Worm (Caenorhabditis elegans) whole organism, L4 larva: ENCODE results near the gene Y53G8AR.8.
A peak's percentile ranks its signal among the peaks of the same experiment; 100 is the strongest.

Experiments
- D1046.2 ChIP-seq: fragments of 200-800 bp; sonication (Bioruptor generic); IDR thresholded peaks from 2 replicates; pipeline ENCODE4 v1.3.6; 2022; ENCODE audit warnings: missing genetic modification characterization, missing compliant biosample characterization
- F26F4.8 ChIP-seq: fragments of 200-800 bp; sonication (Bioruptor generic); conservative IDR thresholded peaks from 2 replicates; pipeline ENCODE4 v1.3.6; 2022; ENCODE audit warnings: missing genetic modification characterization, missing compliant biosample characterization
- R02D3.7 ChIP-seq: fragments of 150-350 bp; sonication (generic microtip); optimal IDR thresholded peaks from 3 replicates; lab custom pipeline; 2014; ENCODE audit warnings: missing biosample characterization, missing genetic modification characterization
- T26A8.4 ChIP-seq: fragments of 200-800 bp; sonication (Bioruptor generic); IDR thresholded peaks from 2 replicates; pipeline ENCODE4 v1.3.6; 2022; ENCODE audit warnings: missing genetic modification characterization, missing compliant biosample characterization
- Y105C5A.15 ChIP-seq: fragments of 200-800 bp; sonication (Bioruptor generic); IDR thresholded peaks from 2 replicates; pipeline ENCODE4 v1.3.6; 2022; ENCODE audit warnings: missing genetic modification characterization, missing compliant biosample characterization
- Y48G9A.11 ChIP-seq: fragments of 200-800 bp; sonication (Bioruptor generic); IDR thresholded peaks from 2 replicates; pipeline ENCODE4 v1.3.6; 2022; ENCODE audit warnings: missing genetic modification reagents, missing genetic modification characterization, missing compliant biosample characterization
- aha-1 ChIP-seq: fragments of 150-350 bp; peaks from one replicate; lab custom pipeline; 2014; ENCODE audit warnings: missing biosample characterization, missing genetic modification characterization
- daf-16 ChIP-seq, 3 experiments: sonication (generic microtip); optimal IDR thresholded peaks; 2 replicates each; lab custom pipeline; 2016 to 2017; ENCODE audit warnings: missing genetic modification characterization in 3 of 3, missing genetic modification reagents in 3 of 3, mild to moderate bottlenecking in 2 of 3, missing compliant biosample characterization in 2 of 3, missing biosample characterization in 1 of 3, moderate library complexity in 1 of 3
- daf-19 ChIP-seq: fragments of 200-800 bp; sonication (Bioruptor generic); conservative IDR thresholded peaks from 2 replicates; pipeline ENCODE4 v1.3.6; 2022; ENCODE audit warnings: missing genetic modification characterization, missing compliant biosample characterization
- daf-8 ChIP-seq: fragments of 200-800 bp; sonication (Bioruptor generic); IDR thresholded peaks from 2 replicates; pipeline ENCODE4 v1.3.6; 2022; ENCODE audit warnings: missing genetic modification characterization, missing compliant biosample characterization
- dmd-6 ChIP-seq: fragments of 200-800 bp; sonication (Bioruptor generic); IDR thresholded peaks from 2 replicates; pipeline ENCODE4 v1.3.6; 2022; ENCODE audit warnings: missing genetic modification reagents, missing genetic modification characterization, missing compliant biosample characterization
- dve-1 ChIP-seq: sonication (generic microtip); optimal IDR thresholded peaks from 2 replicates; lab custom pipeline; 2017; ENCODE audit warnings: antibody characterized with exemption, mild to moderate bottlenecking, missing genetic modification characterization, missing compliant biosample characterization; ENCODE audit not compliant: insufficient read depth
- egl-27 ChIP-seq: sonication (generic microtip); optimal IDR thresholded peaks from 3 replicates; lab custom pipeline; 2017; ENCODE audit warnings: missing biosample characterization, missing genetic modification reagents, missing genetic modification characterization
- egl-43 ChIP-seq: fragments of 200-800 bp; sonication (Bioruptor generic); IDR thresholded peaks from 2 replicates; pipeline ENCODE4 v1.3.6; 2022; ENCODE audit warnings: missing genetic modification reagents, missing genetic modification characterization, missing compliant biosample characterization
- hlh-11 ChIP-seq: fragments of 200-800 bp; sonication (Bioruptor generic); optimal IDR thresholded peaks from 2 replicates; lab custom pipeline; 2018; ENCODE audit warnings: mild to moderate bottlenecking, missing genetic modification characterization, missing compliant biosample characterization
- hlh-30 ChIP-seq: sonication (generic microtip); optimal IDR thresholded peaks from 2 replicates; lab custom pipeline; 2017; ENCODE audit warnings: antibody characterized with exemption, mild to moderate bottlenecking, missing genetic modification characterization, missing compliant biosample characterization; ENCODE audit not compliant: insufficient read depth
- hmg-1.1 ChIP-seq: fragments of 200-800 bp; sonication (Bioruptor generic); IDR thresholded peaks from 2 replicates; pipeline ENCODE4 v1.3.6; 2022; ENCODE audit warnings: missing genetic modification reagents, missing genetic modification characterization, missing compliant biosample characterization
- lin-1 ChIP-seq: fragments of 200-800 bp; sonication (Bioruptor generic); IDR thresholded peaks from 2 replicates; pipeline ENCODE4 v1.3.6; 2022; ENCODE audit warnings: missing genetic modification reagents, missing genetic modification characterization, missing compliant biosample characterization
- lin-13 ChIP-seq: fragments of 150-350 bp; optimal IDR thresholded peaks from 2 replicates; lab custom pipeline; 2014; ENCODE audit warnings: missing biosample characterization, missing genetic modification reagents, missing genetic modification characterization
- lin-15B ChIP-seq: fragments of 150-350 bp; sonication (generic microtip); optimal IDR thresholded peaks from 3 replicates; lab custom pipeline; 2014; ENCODE audit warnings: missing biosample characterization, missing genetic modification characterization
- lin-38 ChIP-seq: fragments of 200-800 bp; sonication (Bioruptor generic); IDR thresholded peaks from 2 replicates; pipeline ENCODE4 v1.3.6; 2022; ENCODE audit warnings: missing genetic modification reagents, missing genetic modification characterization, missing compliant biosample characterization
- lin-39 ChIP-seq: fragments of 150-350 bp; optimal IDR thresholded peaks from 2 replicates; lab custom pipeline; 2014; ENCODE audit warnings: missing biosample characterization, missing genetic modification reagents, missing genetic modification characterization
- lir-3 ChIP-seq: sonication (generic microtip); optimal IDR thresholded peaks from 2 replicates; lab custom pipeline; 2016; ENCODE audit warnings: mild to moderate bottlenecking, missing genetic modification characterization, missing compliant biosample characterization
- lsy-2 ChIP-seq, 2 experiments: fragments of 150-350 bp in 1 of 2; sonication (generic microtip) in 1 of 2; optimal IDR thresholded peaks; 2 replicates each; lab custom pipeline; 2014 to 2017; ENCODE audit warnings: missing biosample characterization in 2 of 2, missing genetic modification characterization in 2 of 2
- mdl-1 ChIP-seq, 2 experiments: fragments of 150-350 bp in 1 of 2; sonication (generic microtip) in 1 of 2; optimal IDR thresholded peaks; 2 replicates each; lab custom pipeline; 2014 to 2017; ENCODE audit warnings: missing biosample characterization in 2 of 2, missing genetic modification characterization in 2 of 2
- nhr-237 ChIP-seq: sonication (generic microtip); optimal IDR thresholded peaks from 2 replicates; lab custom pipeline; 2017; ENCODE audit warnings: missing biosample characterization, missing genetic modification characterization
- nhr-25 ChIP-seq: sonication (generic microtip); optimal IDR thresholded peaks from 2 replicates; lab custom pipeline; 2017; ENCODE audit warnings: missing genetic modification characterization, mild to moderate bottlenecking, missing compliant biosample characterization, antibody characterized with exemption, moderate library complexity, borderline replicate concordance; ENCODE audit not compliant: insufficient read depth
- nhr-28 ChIP-seq: fragments of 150-350 bp; optimal IDR thresholded peaks from 2 replicates; lab custom pipeline; 2014; ENCODE audit warnings: missing biosample characterization, missing genetic modification characterization
- nhr-41 ChIP-seq: fragments of 200-800 bp; sonication (Bioruptor generic); IDR thresholded peaks from 2 replicates; pipeline ENCODE4 v1.3.6; 2022; ENCODE audit warnings: missing genetic modification reagents, missing genetic modification characterization, missing compliant biosample characterization
- nhr-6 ChIP-seq: fragments of 150-350 bp; optimal IDR thresholded peaks from 2 replicates; lab custom pipeline; 2014; ENCODE audit warnings: missing biosample characterization, missing genetic modification characterization
- pha-4 ChIP-seq, 2 experiments: fragments of 150-350 bp in 1 of 2; fragments of 200-800 bp in 1 of 2; sonication (Bioruptor generic) in 1 of 2; IDR thresholded peaks in 1 of 2; optimal IDR thresholded peaks in 1 of 2; 2 replicates each; pipeline versions ENCODE4 v1.3.6 to Lab custom; 2014 to 2022; ENCODE audit warnings: missing genetic modification characterization in 2 of 2, missing genetic modification reagents in 2 of 2, missing biosample characterization in 1 of 2, missing compliant biosample characterization in 1 of 2
- pqm-1 ChIP-seq: sonication (generic microtip); optimal IDR thresholded peaks from 2 replicates; lab custom pipeline; 2017; ENCODE audit warnings: missing biosample characterization, missing genetic modification characterization
- saeg-2 ChIP-seq: fragments of 200-800 bp; sonication (Bioruptor generic); IDR thresholded peaks from 2 replicates; pipeline ENCODE4 v1.3.6; 2022; ENCODE audit warnings: missing genetic modification reagents, missing genetic modification characterization, missing compliant biosample characterization
- sdz-12 ChIP-seq: fragments of 200-800 bp; sonication (Bioruptor generic); optimal IDR thresholded peaks from 2 replicates; lab custom pipeline; 2018; ENCODE audit warnings: mild to moderate bottlenecking, missing genetic modification characterization, missing compliant biosample characterization
- spr-3 ChIP-seq: fragments of 200-800 bp; sonication (Bioruptor generic); optimal IDR thresholded peaks from 2 replicates; lab custom pipeline; 2018; ENCODE audit warnings: mild to moderate bottlenecking, missing genetic modification characterization, missing compliant biosample characterization
- unc-62 ChIP-seq, 3 experiments: fragments of 150-350 bp in 1 of 3; sonication (generic microtip); optimal IDR thresholded peaks in 2 of 3; peaks in 1 of 3; 1 replicate in 1 of 3; 2 replicates in 2 of 3; lab custom pipeline; 2014 to 2017; ENCODE audit warnings: missing biosample characterization in 3 of 3, missing genetic modification characterization in 3 of 3, missing genetic modification reagents in 3 of 3, missing genotype in 1 of 3
- vab-7 ChIP-seq: fragments of 200-800 bp; sonication (Bioruptor generic); IDR thresholded peaks from 2 replicates; pipeline ENCODE4 v1.3.6; 2022; ENCODE audit warnings: missing genetic modification reagents, missing genetic modification characterization, missing compliant biosample characterization
- zip-11 ChIP-seq: fragments of 200-800 bp; sonication (Bioruptor generic); IDR thresholded peaks from 2 replicates; pipeline ENCODE4 v1.3.6; 2022; ENCODE audit warnings: missing genetic modification characterization, missing compliant biosample characterization
- ztf-7 ChIP-seq: fragments of 150-350 bp; optimal IDR thresholded peaks from 2 replicates; lab custom pipeline; 2014; ENCODE audit warnings: missing biosample characterization, missing genetic modification characterization

The Y53G8AR.8 gene

ce11 chrIII:3306322-3306721 is 12.2 kb upstream of the Y53G8AR.8 start:
- TF ChIP-seq D1046.2 (GFP tag; lab: Robert Waterston, UW): no peak
- TF ChIP-seq egl-27 (tag; lab: Kevin White, UChicago): no peak
- TF ChIP-seq pha-4 (GFP tag; IDR thresholded peaks at IDR 0.05; lab: Robert Waterston, UW): no peak
- peak; percentile 56 for TF ChIP-seq pha-4 (tag; optimal IDR thresholded peaks at IDR 0.05; lab: Kevin White, UChicago)
- TF ChIP-seq dve-1 (tag; lab: Kevin White, UChicago): peak; percentile 54
- no peak for TF ChIP-seq daf-19 (GFP tag; lab: Robert Waterston, UW)
- peak; percentile 75 for TF ChIP-seq nhr-6 (tag; lab: Kevin White, UChicago)
- TF ChIP-seq nhr-28: peak; percentile 15
- no peak for TF ChIP-seq nhr-25
- peak; percentile 39 for TF ChIP-seq pqm-1 (tag; lab: Kevin White, UChicago)
- TF ChIP-seq daf-16 (GFP tag; optimal IDR thresholded peaks at IDR 0.05; lab: Kevin White, UChicago): no peak
- TF ChIP-seq daf-16 (tag; optimal IDR thresholded peaks at IDR 0.05; lab: Kevin White, UChicago): peak; percentile 52
- TF ChIP-seq lin-13 (GFP tag; lab: Kevin White, UChicago): no peak
- no peak for TF ChIP-seq sdz-12 (GFP tag; lab: Kevin White, UChicago)
- no peak for TF ChIP-seq egl-43
- no peak for TF ChIP-seq F26F4.8 (GFP tag; lab: Robert Waterston, UW)
- peak in 1 of 2 experiments; percentile 32 for TF ChIP-seq lsy-2 (tag; optimal IDR thresholded peaks at IDR 0.05; lab: Kevin White, UChicago)
- TF ChIP-seq Y48G9A.11 (GFP tag; lab: Robert Waterston, UW): no peak

ce11 chrIII:3304554-3304953 is 10.4 kb upstream of the Y53G8AR.8 start:
- TF ChIP-seq hmg-1.1 (GFP tag; lab: Robert Waterston, UW) (0 out of 2 replicates have a peak, but pooled peaks have one; percentile 43), daf-8 (GFP tag; lab: Robert Waterston, UW) (no peak), lsy-2 (tag; optimal IDR thresholded peaks at IDR 0.05; lab: Kevin White, UChicago) (peak in 1 of 2 experiments; percentile 21), unc-62 (GFP tag; optimal IDR thresholded peaks at IDR 0.05 in 1 of 2; lab: Kevin White, UChicago) (peak in 1 of 2 experiments; percentile 73), unc-62 (tag; optimal IDR thresholded peaks at IDR 0.05; lab: Kevin White, UChicago) (no peak)

ce11 chrIII:3297151-3297550 is 3.0 kb upstream of the Y53G8AR.8 start, which contains the start of gene Y53G8AR.5:
TSS of gene Y53G8AR.5 (plus strand) at chrIII:3297451.
- TF ChIP-seq spr-3 (GFP tag; lab: Kevin White, UChicago): no peak
- peak; percentile 42 for TF ChIP-seq aha-1 (tag; lab: Kevin White, UChicago)

- TF ChIP-seq lin-1 (GFP tag; lab: Robert Waterston, UW) (peak; percentile 72), Y48G9A.11 (GFP tag; lab: Robert Waterston, UW) (no peak), dve-1 (tag; lab: Kevin White, UChicago) (peak; percentile 51), lir-3 (tag; lab: Kevin White, UChicago) (no peak), lin-38 (GFP tag; lab: Robert Waterston, UW) (no peak), dmd-6 (GFP tag; lab: Robert Waterston, UW) (peak; percentile 88), nhr-41 (peak; percentile 88), nhr-28 (peak; percentile 46), aha-1 (tag; lab: Kevin White, UChicago) (peak; percentile 36), pqm-1 (tag; lab: Kevin White, UChicago) (peak; percentile 81)
Observed at ce11 chrIII:3281860-3282358, 12.2 kb downstream of the Y53G8AR.8 start, which contains the start of gene mfsd-8. TSS of gene mfsd-8 (plus strand) at chrIII:3282308.

ce11 chrIII:3279304-3279703 is 14.8 kb downstream of the Y53G8AR.8 start:
- TF ChIP-seq F26F4.8 (GFP tag; lab: Robert Waterston, UW) (no peak), Y105C5A.15 (GFP tag; lab: Robert Waterston, UW) (no peak), nhr-25 (peak; percentile 9), nhr-6 (tag; lab: Kevin White, UChicago) (peak; percentile 85), nhr-237 (no peak), ztf-7 (peak; percentile 42), zip-11 (GFP tag; lab: Robert Waterston, UW) (no peak), lin-39 (tag; lab: Kevin White, UChicago) (no peak), saeg-2 (GFP tag; lab: Robert Waterston, UW) (no peak), hlh-30 (peak; percentile 77), hmg-1.1 (GFP tag; lab: Robert Waterston, UW) (peak; percentile 73), R02D3.7 (tag; lab: Kevin White, UChicago) (no peak), hlh-11 (tag; lab: Kevin White, UChicago) (peak; percentile 75), T26A8.4 (peak; percentile 65; the same call in 1 of the 2 replicates), mdl-1 (tag; optimal IDR thresholded peaks at IDR 0.05; lab: Kevin White, UChicago) (peak in 1 of 2 experiments; percentile 49), lin-15B (no peak), dmd-6 (GFP tag; lab: Robert Waterston, UW) (peak; percentile 77), nhr-41 (no peak), vab-7 (GFP tag; lab: Robert Waterston, UW) (no peak)
